Worm (Caenorhabditis elegans) whole organism, L4 larva: Measurements from ENCODE around the gene C07A4.3.
A peak's percentile ranks its signal among the peaks of the same experiment; 100 is the strongest.

Experiments
- T26A8.4 ChIP-seq: fragments of 200-800 bp; sonication (Bioruptor generic); IDR thresholded peaks from 2 replicates; pipeline ENCODE4 v1.3.6; 2022; ENCODE audit warnings: missing genetic modification characterization, missing compliant biosample characterization
- ama-1 ChIP-seq: fragments of 150-350 bp; optimal IDR thresholded peaks from 2 replicates; lab custom pipeline; 2014; ENCODE audit warnings: inconsistent platforms, mixed read lengths
- attf-4 ChIP-seq: sonication (generic microtip); optimal IDR thresholded peaks from 3 replicates; lab custom pipeline; 2017; ENCODE audit warnings: missing biosample characterization, missing genetic modification characterization
- daf-16 ChIP-seq, 3 experiments: sonication (generic microtip); optimal IDR thresholded peaks; 2 replicates each; lab custom pipeline; 2016 to 2017; ENCODE audit warnings: missing genetic modification characterization in 3 of 3, missing genetic modification reagents in 3 of 3, mild to moderate bottlenecking in 2 of 3, missing compliant biosample characterization in 2 of 3, missing biosample characterization in 1 of 3, moderate library complexity in 1 of 3
- dpl-1 ChIP-seq: fragments of 150-350 bp; optimal IDR thresholded peaks from 2 replicates; lab custom pipeline; 2014; ENCODE audit warnings: missing biosample characterization, missing genetic modification reagents, missing genetic modification characterization
- egl-27 ChIP-seq: sonication (generic microtip); optimal IDR thresholded peaks from 3 replicates; lab custom pipeline; 2017; ENCODE audit warnings: missing biosample characterization, missing genetic modification reagents, missing genetic modification characterization
- fkh-10 ChIP-seq: fragments of 150-350 bp; optimal IDR thresholded peaks from 2 replicates; lab custom pipeline; 2014; ENCODE audit warnings: missing biosample characterization, missing genetic modification reagents, missing genetic modification characterization
- lin-13 ChIP-seq: fragments of 150-350 bp; optimal IDR thresholded peaks from 2 replicates; lab custom pipeline; 2014; ENCODE audit warnings: missing biosample characterization, missing genetic modification reagents, missing genetic modification characterization
- lir-3 ChIP-seq: sonication (generic microtip); optimal IDR thresholded peaks from 2 replicates; lab custom pipeline; 2016; ENCODE audit warnings: mild to moderate bottlenecking, missing genetic modification characterization, missing compliant biosample characterization
- lsy-2 ChIP-seq, 2 experiments: fragments of 150-350 bp in 1 of 2; sonication (generic microtip) in 1 of 2; optimal IDR thresholded peaks; 2 replicates each; lab custom pipeline; 2014 to 2017; ENCODE audit warnings: missing biosample characterization in 2 of 2, missing genetic modification characterization in 2 of 2
- nhr-237 ChIP-seq: sonication (generic microtip); optimal IDR thresholded peaks from 2 replicates; lab custom pipeline; 2017; ENCODE audit warnings: missing biosample characterization, missing genetic modification characterization
- nhr-77 ChIP-seq: fragments of 150-350 bp; optimal IDR thresholded peaks from 2 replicates; lab custom pipeline; 2014; ENCODE audit warnings: missing biosample characterization, missing genetic modification characterization
- pqm-1 ChIP-seq: sonication (generic microtip); optimal IDR thresholded peaks from 2 replicates; lab custom pipeline; 2017; ENCODE audit warnings: missing biosample characterization, missing genetic modification characterization

ce11 chrX:10216857-10217256 lies 42.1 kb downstream of the C07A4.3 start:
- no peak for TF ChIP-seq nhr-77 (tag; lab: Kevin White, UChicago)
- no peak for TF ChIP-seq lsy-2 (tag; optimal IDR thresholded peaks at IDR 0.05; lab: Kevin White, UChicago)
- no peak for TF ChIP-seq lin-13 (GFP tag; lab: Kevin White, UChicago)
- peak; percentile 54 for TF ChIP-seq T26A8.4 (GFP tag; lab: Robert Waterston, UW)
- no peak for TF ChIP-seq fkh-10 (GFP tag; lab: Kevin White, UChicago)
- TF ChIP-seq lir-3 (tag; lab: Kevin White, UChicago) = no peak
- TF ChIP-seq egl-27 (tag; lab: Kevin White, UChicago) = no peak
- TF ChIP-seq daf-16 (GFP tag; optimal IDR thresholded peaks at IDR 0.05; lab: Kevin White, UChicago) = no peak
- peak; percentile 44 for TF ChIP-seq daf-16 (tag; optimal IDR thresholded peaks at IDR 0.05; lab: Kevin White, UChicago)
- no peak for TF ChIP-seq attf-4
- no peak for TF ChIP-seq ama-1 (lab: Kevin White, UChicago)
- no peak for TF ChIP-seq pqm-1 (tag; lab: Kevin White, UChicago)
- TF ChIP-seq dpl-1 (GFP tag; lab: Kevin White, UChicago) = no peak
- no peak for TF ChIP-seq nhr-237 (tag; lab: Kevin White, UChicago)
